Fruit fly (Drosophila melanogaster) whole organism, embryonic: ENCODE data around the gene GAPsec.

Source experiments
- Awh ChIP-seq: fragments of 200-800 bp; sonication (Bioruptor generic); IDR thresholded peaks from 2 replicates; pipeline ENCODE4, ENCODE4 v1.3.6; 2022; ENCODE audit warnings: missing biosample characterization, missing genetic modification characterization
- BEAF-32 ChIP-seq: fragments of 200-800 bp; sonication (Bioruptor generic); optimal IDR thresholded peaks from 3 replicates; lab custom pipeline; 2017; ENCODE audit warnings: missing biosample characterization, missing genetic modification characterization, mild to moderate bottlenecking, moderate library complexity, missing genetic modification reagents
- CG10321 ChIP-seq: fragments of 200-800 bp; sonication (Bioruptor generic); IDR thresholded peaks from 2 replicates; pipeline ENCODE4 v1.3.6; 2022; ENCODE audit warnings: missing biosample characterization, missing genetic modification characterization
- CG11560 ChIP-seq: fragments of 200-800 bp; sonication (Bioruptor generic); IDR thresholded peaks from 3 replicates; pipeline ENCODE4 v1.3.6; 2022; ENCODE audit warnings: missing biosample characterization, missing genetic modification characterization
- CG12155 ChIP-seq: fragments of 200-800 bp; sonication (Bioruptor generic); optimal IDR thresholded peaks from 3 replicates; lab custom pipeline; 2016; ENCODE audit warnings: missing biosample characterization, missing genetic modification characterization
- CG12744 ChIP-seq: fragments of 200-800 bp; sonication (Bioruptor generic); optimal IDR thresholded peaks from 2 replicates; lab custom pipeline; 2016; ENCODE audit warnings: missing biosample characterization, missing genetic modification characterization
- CG12769 ChIP-seq: fragments of 200-800 bp; sonication (Bioruptor generic); optimal IDR thresholded peaks from 2 replicates; lab custom pipeline; 2019; ENCODE audit warnings: missing biosample characterization, mild to moderate bottlenecking, missing genetic modification characterization, moderate library complexity
- CG14860 ChIP-seq: fragments of 200-800 bp; sonication (Bioruptor generic); IDR thresholded peaks from 3 replicates; pipeline ENCODE4 v1.3.6; 2022; ENCODE audit warnings: missing biosample characterization, missing genetic modification characterization; ENCODE audit not compliant: partially characterized antibody
- CG16863 ChIP-seq: fragments of 200-800 bp; sonication (Bioruptor generic); optimal IDR thresholded peaks from 3 replicates; lab custom pipeline; 2016; ENCODE audit warnings: missing biosample characterization, missing genetic modification characterization
- CG17385 ChIP-seq: fragments of 200-800 bp; sonication (Bioruptor generic); optimal IDR thresholded peaks from 3 replicates; lab custom pipeline; 2018; ENCODE audit warnings: missing biosample characterization, mild to moderate bottlenecking, missing genetic modification characterization
- CG18764 ChIP-seq: fragments of 200-800 bp; sonication (Bioruptor generic); optimal IDR thresholded peaks from 3 replicates; lab custom pipeline; 2016; ENCODE audit warnings: missing biosample characterization, missing genetic modification characterization
- CG31388 ChIP-seq: fragments of 200-800 bp; sonication (Bioruptor generic); optimal IDR thresholded peaks from 2 replicates; lab custom pipeline; 2016; ENCODE audit warnings: missing biosample characterization, missing genetic modification characterization
- CG31441 ChIP-seq: fragments of 200-800 bp; sonication (Bioruptor generic); IDR thresholded peaks from 2 replicates; pipeline ENCODE4 v1.3.6; 2022; ENCODE audit warnings: missing biosample characterization, missing genetic modification characterization
- CG34224 ChIP-seq: fragments of 200-800 bp; sonication (Bioruptor generic); IDR thresholded peaks from 3 replicates; pipeline ENCODE4 v1.3.6; 2022; ENCODE audit warnings: missing biosample characterization, missing genetic modification characterization; ENCODE audit not compliant: partially characterized antibody
- CG6683 ChIP-seq: fragments of 200-800 bp; sonication (Bioruptor generic); optimal IDR thresholded peaks from 2 replicates; lab custom pipeline; 2017; ENCODE audit warnings: missing biosample characterization, mild to moderate bottlenecking, missing genetic modification characterization, missing genetic modification reagents
- CG7372 ChIP-seq: fragments of 200-800 bp; sonication (Bioruptor generic); IDR thresholded peaks from 2 replicates; pipeline ENCODE4 v1.3.6; 2022; ENCODE audit warnings: missing biosample characterization, missing genetic modification characterization
- CG8089 ChIP-seq: fragments of 200-800 bp; sonication (Bioruptor generic); optimal IDR thresholded peaks from 3 replicates; lab custom pipeline; 2016; ENCODE audit warnings: missing biosample characterization, missing genetic modification characterization
- CG8281 ChIP-seq: fragments of 200-800 bp; sonication (Bioruptor generic); optimal IDR thresholded peaks from 2 replicates; lab custom pipeline; 2018; ENCODE audit warnings: missing biosample characterization, mild to moderate bottlenecking, missing genetic modification characterization, moderate library complexity
- CTCF ChIP-seq: fragments of 200-800 bp; sonication (Bioruptor generic); optimal IDR thresholded peaks from 2 replicates; lab custom pipeline; 2017; ENCODE audit warnings: missing biosample characterization, mild to moderate bottlenecking, missing genetic modification characterization, moderate library complexity
- CoRest ChIP-seq: fragments of 200-800 bp; sonication (Bioruptor generic); optimal IDR thresholded peaks from 3 replicates; lab custom pipeline; 2018; ENCODE audit warnings: missing biosample characterization, mild to moderate bottlenecking, missing genetic modification characterization, moderate library complexity
- Dref ChIP-seq: fragments of 200-800 bp; sonication (Bioruptor generic); IDR thresholded peaks from 2 replicates; pipeline ENCODE4 v1.3.6; 2022; ENCODE audit warnings: missing biosample characterization, missing genetic modification characterization
- E2f1 ChIP-seq: fragments of 200-800 bp; sonication (Bioruptor generic); IDR thresholded peaks from 2 replicates; pipeline ENCODE4 v1.3.6; 2022; ENCODE audit warnings: missing biosample characterization, missing genetic modification characterization
- Fer1 ChIP-seq: fragments of 200-800 bp; sonication (Bioruptor generic); optimal IDR thresholded peaks from 2 replicates; lab custom pipeline; 2017; ENCODE audit warnings: missing biosample characterization, mild to moderate bottlenecking, missing genetic modification characterization
- Hsf ChIP-seq: fragments of 200-800 bp; sonication (Bioruptor generic); optimal IDR thresholded peaks from 3 replicates; lab custom pipeline; 2016; ENCODE audit warnings: missing biosample characterization, missing genetic modification characterization
- PHDP ChIP-seq: fragments of 200-800 bp; sonication (Bioruptor generic); optimal IDR thresholded peaks from 3 replicates; lab custom pipeline; 2018; ENCODE audit warnings: missing biosample characterization, mild to moderate bottlenecking, missing genetic modification characterization, moderate library complexity
- Pdp1 ChIP-seq, 2 experiments: fragments of 200-800 bp; sonication (Bioruptor generic); optimal IDR thresholded peaks; 3 replicates each; lab custom pipeline; 2016; ENCODE audit warnings: missing biosample characterization in 2 of 2, missing genetic modification characterization in 2 of 2, mild to moderate bottlenecking in 1 of 2, moderate library complexity in 1 of 2
- Sox100B ChIP-seq: fragments of 200-800 bp; sonication (Bioruptor generic); optimal IDR thresholded peaks from 3 replicates; lab custom pipeline; 2018; ENCODE audit warnings: missing biosample characterization, mild to moderate bottlenecking, missing genetic modification characterization
- Ssrp ChIP-seq: fragments of 200-800 bp; sonication (Bioruptor generic); optimal IDR thresholded peaks from 2 replicates; lab custom pipeline; 2018; ENCODE audit warnings: missing biosample characterization, mild to moderate bottlenecking, missing genetic modification characterization, moderate library complexity
- Stat92E ChIP-seq, 3 experiments: fragments of >200 bp in 2 of 3; fragments of 200-800 bp in 1 of 3; sonication (Bioruptor generic) in 1 of 3; optimal IDR thresholded peaks; 2 replicates each; lab custom pipeline; 2017 to 2019; ENCODE audit warnings: missing biosample characterization in 3 of 3, missing genetic modification characterization in 3 of 3, mild to moderate bottlenecking in 1 of 3, moderate library complexity in 1 of 3
- TFAM ChIP-seq: fragments of 200-800 bp; sonication (Bioruptor generic); optimal IDR thresholded peaks from 2 replicates; lab custom pipeline; 2017; ENCODE audit warnings: missing biosample characterization, missing genetic modification characterization, inconsistent platforms
- chif ChIP-seq, 2 experiments: fragments of 200-800 bp; sonication (Bioruptor generic); optimal IDR thresholded peaks; 3 replicates each; lab custom pipeline; 2016; ENCODE audit warnings: missing biosample characterization in 2 of 2, missing genetic modification characterization in 2 of 2
- chn ChIP-seq: fragments of 200-800 bp; sonication (Bioruptor generic); optimal IDR thresholded peaks from 2 replicates; lab custom pipeline; 2016; ENCODE audit warnings: missing biosample characterization, missing genetic modification characterization
- dimm ChIP-seq: fragments of 200-800 bp; sonication (Bioruptor generic); IDR thresholded peaks from 2 replicates; pipeline ENCODE4 v1.3.6; 2022; ENCODE audit warnings: missing biosample characterization, missing genetic modification characterization
- dmrt11E ChIP-seq: fragments of 200-800 bp; sonication (Bioruptor generic); optimal IDR thresholded peaks from 3 replicates; lab custom pipeline; 2018; ENCODE audit warnings: missing biosample characterization, mild to moderate bottlenecking, missing genetic modification characterization, moderate library complexity
- dmrt99B ChIP-seq: fragments of 200-800 bp; sonication (Bioruptor generic); optimal IDR thresholded peaks from 2 replicates; lab custom pipeline; 2018; ENCODE audit warnings: missing biosample characterization, mild to moderate bottlenecking, missing genetic modification characterization, moderate library complexity
- exex ChIP-seq: fragments of 200-800 bp; sonication (Bioruptor generic); optimal IDR thresholded peaks from 4 replicates; lab custom pipeline; 2018; ENCODE audit warnings: missing biosample characterization, mild to moderate bottlenecking, missing genetic modification characterization, moderate library complexity
- gem ChIP-seq: fragments of 200-800 bp; sonication (Bioruptor generic); optimal IDR thresholded peaks from 2 replicates; lab custom pipeline; 2019; ENCODE audit warnings: missing biosample characterization, mild to moderate bottlenecking, missing genetic modification characterization, moderate library complexity
- grn ChIP-seq: fragments of 200-800 bp; sonication (Bioruptor generic); optimal IDR thresholded peaks from 3 replicates; lab custom pipeline; 2017; ENCODE audit warnings: missing biosample characterization, missing genetic modification characterization
- gt ChIP-seq: fragments of 200-800 bp; sonication (Bioruptor generic); IDR thresholded peaks from 2 replicates; pipeline ENCODE4 v1.3.6; 2022; ENCODE audit warnings: missing biosample characterization, missing genetic modification characterization
- hbn ChIP-seq: fragments of 200-800 bp; sonication (Bioruptor generic); IDR thresholded peaks from 2 replicates; pipeline ENCODE4 v1.3.6; 2022; ENCODE audit warnings: missing biosample characterization, missing genetic modification characterization; ENCODE audit not compliant: partially characterized antibody
- kni ChIP-seq: fragments of 200-800 bp; sonication (Bioruptor generic); optimal IDR thresholded peaks from 3 replicates; lab custom pipeline; 2017; ENCODE audit warnings: mild to moderate bottlenecking, missing biosample characterization, missing genetic modification reagents, missing genetic modification characterization
- pzg ChIP-seq: fragments of 200-800 bp; sonication (Bioruptor generic); optimal IDR thresholded peaks from 3 replicates; lab custom pipeline; 2018; ENCODE audit warnings: missing biosample characterization, mild to moderate bottlenecking, missing genetic modification characterization, moderate library complexity
- run ChIP-seq: fragments of 200-800 bp; sonication (Bioruptor generic); optimal IDR thresholded peaks from 3 replicates; lab custom pipeline; 2018; ENCODE audit warnings: missing biosample characterization, mild to moderate bottlenecking, missing genetic modification characterization
- sd ChIP-seq: fragments of 200-800 bp; sonication (Bioruptor generic); optimal IDR thresholded peaks from 3 replicates; lab custom pipeline; 2018; ENCODE audit warnings: missing biosample characterization, mild to moderate bottlenecking, missing genetic modification characterization, moderate library complexity
- sqz ChIP-seq: fragments of 200-800 bp; sonication (Bioruptor generic); optimal IDR thresholded peaks from 3 replicates; lab custom pipeline; 2018; ENCODE audit warnings: missing biosample characterization, mild to moderate bottlenecking, missing genetic modification characterization
- sr ChIP-seq: fragments of 200-800 bp; sonication (Bioruptor generic); IDR thresholded peaks from 3 replicates; pipeline ENCODE4 v1.3.6; 2022; ENCODE audit warnings: missing biosample characterization, missing genetic modification characterization
- vvl ChIP-seq: fragments of 200-800 bp; sonication (Bioruptor generic); IDR thresholded peaks from 2 replicates; pipeline ENCODE4 v1.3.6; 2022; ENCODE audit warnings: missing biosample characterization, missing genetic modification characterization
- wek ChIP-seq: fragments of 200-800 bp; sonication (Bioruptor generic); optimal IDR thresholded peaks from 3 replicates; lab custom pipeline; 2018; ENCODE audit warnings: missing biosample characterization, mild to moderate bottlenecking, missing genetic modification characterization, moderate library complexity
- z ChIP-seq: fragments of 200-800 bp; sonication (Bioruptor generic); IDR thresholded peaks from 3 replicates; pipeline ENCODE4 v1.3.6; 2022; ENCODE audit warnings: missing biosample characterization, missing genetic modification characterization

GAPsec gene

DNA sequence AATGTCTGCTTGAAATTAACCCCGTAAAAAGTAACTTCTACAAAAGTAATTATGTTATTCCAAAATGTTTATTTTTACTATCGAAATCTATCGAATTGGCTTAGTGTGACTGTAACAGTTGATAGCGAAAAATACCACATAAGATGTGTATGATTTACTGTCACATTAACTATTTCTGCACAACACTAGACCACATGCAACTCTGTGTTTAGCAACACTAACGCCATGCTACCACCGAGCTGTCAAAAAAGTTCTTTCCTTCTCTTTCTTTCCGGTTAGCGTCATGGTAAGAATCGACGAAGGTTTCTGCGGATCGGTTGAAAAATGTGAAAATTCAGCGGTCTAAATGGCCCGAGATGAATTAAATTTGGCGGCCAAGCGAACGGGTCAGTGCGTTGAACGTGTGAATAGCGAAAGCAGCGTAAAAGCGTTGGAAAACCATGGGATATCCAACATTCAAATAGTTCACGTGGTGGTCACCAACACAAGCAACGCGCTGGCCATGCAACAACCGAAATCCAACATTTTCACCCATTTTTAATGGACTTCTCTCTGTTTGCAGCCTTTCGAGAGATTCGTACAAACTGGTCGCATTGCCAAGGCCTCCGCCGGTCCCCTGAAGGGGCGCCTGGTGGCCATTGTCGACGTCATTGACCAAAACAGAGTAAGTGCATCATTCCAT, 22.8 kb downstream of the GAPsec start, which contains the start of the genes Nelf-E and RpL14 (continued):
- TF ChIP-seq gt (peak; percentile 74), z (peak; percentile 68; the same call in 2 of the 3 replicates), sr (GFP tag; lab: Robert Waterston, UW) (peak; percentile 93), sd (no peak), hbn (GFP tag; lab: Robert Waterston, UW) (no peak), dmrt11E (peak; percentile 91), Dref (GFP tag; lab: Robert Waterston, UW) (peak; percentile 78), CG31441 (peak; percentile 94), E2f1 (GFP tag; lab: Robert Waterston, UW) (peak; percentile 85), CG16863 (GFP tag; lab: Kevin White, UChicago) (peak; percentile 92), CG18764 (GFP tag; lab: Kevin White, UChicago) (peak; percentile 94), BEAF-32 (GFP tag; lab: Kevin White, UChicago) (peak; percentile 67), pzg (GFP tag; lab: Kevin White, UChicago) (peak; percentile 100), gem (tag; lab: Kevin White, UChicago) (no peak), CTCF (GFP tag; lab: Kevin White, UChicago) (peak; percentile 70), Sox100B (GFP tag; lab: Kevin White, UChicago) (no peak), kni (GFP tag; lab: Kevin White, UChicago) (peak; percentile 91), PHDP (tag; lab: Kevin White, UChicago) (peak; percentile 95), Awh (peak; percentile 91), CG14860 (GFP tag; lab: Robert Waterston, UW) (0 out of 3 replicates have a peak, but pooled peaks have one; percentile 20), sqz (no peak), dimm (GFP tag; lab: Robert Waterston, UW) (peak; percentile 85), TFAM (GFP tag; lab: Kevin White, UChicago) (peak; percentile 91), CG6683 (GFP tag; lab: Kevin White, UChicago) (peak; percentile 95), CG34224 (GFP tag; lab: Robert Waterston, UW) (0 out of 3 replicates have a peak, but pooled peaks have one; percentile 49), Hsf (GFP tag; lab: Kevin White, UChicago) (peak; percentile 93), wek (GFP tag; lab: Kevin White, UChicago) (peak; percentile 93), CG11560 (tag; lab: Robert Waterston, UW) (peak; percentile 51; the same call in 2 of the 3 replicates), Stat92E (GFP tag; optimal IDR thresholded peaks at IDR 0.05; lab: Kevin White, UChicago) (peak in 1 of 3 experiments; percentile 92), Pdp1 (GFP tag; optimal IDR thresholded peaks at IDR 0.05; lab: Kevin White, UChicago) (peak; percentile 86 to 93), exex (peak; percentile 77), CG8089 (GFP tag; lab: Kevin White, UChicago) (peak; percentile 96), Fer1 (GFP tag; lab: Kevin White, UChicago) (peak; percentile 97), CG12769 (peak; percentile 96), CG12744 (GFP tag; lab: Kevin White, UChicago) (peak; percentile 89), CG7372 (GFP tag; lab: Robert Waterston, UW) (peak; percentile 91), dmrt99B (tag; lab: Kevin White, UChicago) (peak; percentile 86), vvl (GFP tag; lab: Robert Waterston, UW) (peak; percentile 96), Ssrp (tag; lab: Kevin White, UChicago) (peak; percentile 69), CG17385 (peak; percentile 92), CG12155 (peak; percentile 88), CG8281 (tag; lab: Kevin White, UChicago) (peak; percentile 72), chif (GFP tag; optimal IDR thresholded peaks at IDR 0.05; lab: Kevin White, UChicago) (peak; percentile 88 to 96), chn (peak; percentile 91), grn (GFP tag; lab: Kevin White, UChicago) (no peak), CoRest (tag; lab: Kevin White, UChicago) (peak; percentile 87), run (tag; lab: Kevin White, UChicago) (peak; percentile 76), CG10321 (GFP tag; lab: Robert Waterston, UW) (peak; percentile 79), CG31388 (GFP tag; lab: Kevin White, UChicago) (peak; percentile 58)
